Fruit fly (Drosophila melanogaster): ENCODE measurements around the gene CG11327.
A peak's percentile ranks its signal among the peaks of the same experiment; 100 is the strongest.

CG11327 gene

dm6 chr2L:6722822-6723749, 36.6 kb upstream of the CG11327 start, which contains the start of gene homer (continued):
- no peak for TF ChIP-seq gro (GFP tag; optimal IDR thresholded peaks at IDR 0.05)
- peak; percentile 95 for TF ChIP-seq bbx (GFP tag; IDR thresholded peaks at IDR 0.05; ENCODE audit: partially characterized antibody)
- TF ChIP-seq CG17568 (GFP tag; optimal IDR thresholded peaks at IDR 0.05), result no peak
- TF ChIP-seq Hand (GFP tag; optimal IDR thresholded peaks at IDR 0.05), result peak; percentile 11
- peak; percentile 20 for TF ChIP-seq CG34376 (GFP tag; optimal IDR thresholded peaks at IDR 0.05)
- TF ChIP-seq CG8359 (GFP tag; optimal IDR thresholded peaks at IDR 0.05; ENCODE audit: borderline replicate concordance), result no peak
- no peak for TF ChIP-seq br (optimal IDR thresholded peaks at IDR 0.05)
- TF ChIP-seq Doc3 (GFP tag; IDR thresholded peaks at IDR 0.05; ENCODE audit: partially characterized antibody), result peak; percentile 78
- TF ChIP-seq CG32532 (GFP tag; IDR thresholded peaks at IDR 0.05), result no peak
- TF ChIP-seq Opbp (GFP tag; IDR thresholded peaks at IDR 0.05; ENCODE audit: partially characterized antibody), result peak; percentile 96
- peak; percentile 18 for TF ChIP-seq CG12391 (tag; optimal IDR thresholded peaks at IDR 0.05)
- TF ChIP-seq CG17385 (GFP tag; optimal IDR thresholded peaks at IDR 0.05), result no peak
- peak; percentile 97 for TF ChIP-seq CG6791 (GFP tag; IDR thresholded peaks at IDR 0.05; ENCODE audit: partially characterized antibody)
- no peak for TF ChIP-seq CG1529 (GFP tag; optimal IDR thresholded peaks at IDR 0.05)
- TF ChIP-seq ase (GFP tag; IDR thresholded peaks at IDR 0.05), result no peak
- TF ChIP-seq Vsx1 (GFP tag; optimal IDR thresholded peaks at IDR 0.05), result peak; percentile 63
- TF ChIP-seq h (optimal IDR thresholded peaks at IDR 0.05), result no peak
- no peak for TF ChIP-seq CG5245 (GFP tag; optimal IDR thresholded peaks at IDR 0.05)
- TF ChIP-seq CG14050 (GFP tag; IDR thresholded peaks at IDR 0.05), result no peak
- no peak for TF ChIP-seq CrebB (tag; optimal IDR thresholded peaks at IDR 0.05)
- no peak for TF ChIP-seq disco-r (GFP tag; optimal IDR thresholded peaks at IDR 0.05)
- TF ChIP-seq so (GFP tag; IDR thresholded peaks at IDR 0.05), result no peak
- TF ChIP-seq Sry-δ (GFP tag; optimal IDR thresholded peaks at IDR 0.05), result peak; percentile 91
- TF ChIP-seq CG7745 (tag; optimal IDR thresholded peaks at IDR 0.05), result peak; percentile 72
- no peak for TF ChIP-seq CG8290 (GFP tag; optimal IDR thresholded peaks at IDR 0.05)
- TF ChIP-seq CG8290 (tag; optimal IDR thresholded peaks at IDR 0.05), result no peak
- TF ChIP-seq hb (GFP tag; IDR thresholded peaks at IDR 0.05; ENCODE audit: partially characterized antibody), result peak; percentile 95
- peak; percentile 98 for TF ChIP-seq Dref (GFP tag; IDR thresholded peaks at IDR 0.05)
- TF ChIP-seq hth (optimal IDR thresholded peaks at IDR 0.05), result no peak
- TF ChIP-seq CG12071 (GFP tag; optimal IDR thresholded peaks at IDR 0.05), result no peak
- peak; percentile 24 for TF ChIP-seq nmo (GFP tag; optimal IDR thresholded peaks at IDR 0.05)
- peak; percentile 1 for TF ChIP-seq abd-A (tag; optimal IDR thresholded peaks at IDR 0.05)
- TF ChIP-seq ind (GFP tag; optimal IDR thresholded peaks at IDR 0.05), result peak; percentile 16
- peak; percentile 88 for TF ChIP-seq CG4617 (GFP tag; optimal IDR thresholded peaks at IDR 0.05; ENCODE audit: borderline replicate concordance)
- TF ChIP-seq CG30403 (GFP tag; optimal IDR thresholded peaks at IDR 0.05), result peak; percentile 23
- peak; percentile 59 for TF ChIP-seq mirr (GFP tag; optimal IDR thresholded peaks at IDR 0.05)
- TF ChIP-seq CG32772 (GFP tag; IDR thresholded peaks at IDR 0.05), result peak; percentile 25; the same call in 1 of the 2 replicates
- TF ChIP-seq zen2 (GFP tag; IDR thresholded peaks at IDR 0.05; ENCODE audit: partially characterized antibody), result peak; percentile 83
- peak; percentile 67 for TF ChIP-seq stwl (tag; optimal IDR thresholded peaks at IDR 0.05)
- no peak for TF ChIP-seq sob (GFP tag; IDR thresholded peaks at IDR 0.05)
- TF ChIP-seq vfl (GFP tag; optimal IDR thresholded peaks at IDR 0.05), result no peak
- peak; percentile 99 for TF ChIP-seq CG4360 (GFP tag; IDR thresholded peaks at IDR 0.05)
- peak; percentile 22 for TF ChIP-seq da (GFP tag; optimal IDR thresholded peaks at IDR 0.05)
- TF ChIP-seq hkb (optimal IDR thresholded peaks at IDR 0.05), result no peak
- TF ChIP-seq hkb (GFP tag; IDR thresholded peaks at IDR 0.05), result peak; percentile 10; the same call in 1 of the 2 replicates
- 0 out of 2 replicates have a peak, but pooled peaks have one; percentile 9 for TF ChIP-seq Ptx1 (GFP tag; IDR thresholded peaks at IDR 0.05)
- TF ChIP-seq E2f2 (GFP tag; IDR thresholded peaks at IDR 0.05), result peak; percentile 78; the same call in 1 of the 2 replicates
- peak; percentile 96 for TF ChIP-seq CG14860 (GFP tag; IDR thresholded peaks at IDR 0.05; ENCODE audit: partially characterized antibody)
- peak; percentile 87 for TF ChIP-seq mld (GFP tag; IDR thresholded peaks at IDR 0.05; ENCODE audit: partially characterized antibody)

Measured in whole organism, embryonic.